Fruit fly (Drosophila melanogaster) whole organism, embryonic: ENCODE measurements around the gene CG31549.

Source experiments
- Awh ChIP-seq: fragments of 200-800 bp; sonication (Bioruptor generic); IDR thresholded peaks from 2 replicates; pipeline ENCODE4, ENCODE4 v1.3.6; 2022; ENCODE audit warnings: missing biosample characterization, missing genetic modification characterization
- Bgb ChIP-seq: fragments of 200-800 bp; sonication (Bioruptor generic); IDR thresholded peaks from 2 replicates; pipeline ENCODE4 v1.3.6; 2022; ENCODE audit warnings: missing biosample characterization, missing genetic modification characterization; ENCODE audit not compliant: partially characterized antibody
- CG10147 ChIP-seq: fragments of 200-800 bp; sonication (Bioruptor generic); optimal IDR thresholded peaks from 2 replicates; lab custom pipeline; 2019; ENCODE audit warnings: missing biosample characterization, mild to moderate bottlenecking, missing genetic modification characterization, moderate library complexity
- CG10321 ChIP-seq: fragments of 200-800 bp; sonication (Bioruptor generic); IDR thresholded peaks from 2 replicates; pipeline ENCODE4 v1.3.6; 2022; ENCODE audit warnings: missing biosample characterization, missing genetic modification characterization
- CG10431 ChIP-seq: fragments of 200-800 bp; sonication (Bioruptor generic); optimal IDR thresholded peaks from 3 replicates; lab custom pipeline; 2018; ENCODE audit warnings: missing biosample characterization, mild to moderate bottlenecking, missing genetic modification characterization
- CG11504 ChIP-seq: fragments of 200-800 bp; sonication (Bioruptor generic); optimal IDR thresholded peaks from 3 replicates; lab custom pipeline; 2019; ENCODE audit warnings: missing biosample characterization, mild to moderate bottlenecking, missing genetic modification characterization, moderate library complexity
- CG11723 ChIP-seq: fragments of 200-800 bp; sonication (Bioruptor generic); optimal IDR thresholded peaks from 2 replicates; lab custom pipeline; 2017; ENCODE audit warnings: missing biosample characterization, mild to moderate bottlenecking, missing genetic modification characterization
- CG12299 ChIP-seq: fragments of 200-800 bp; sonication (Bioruptor generic); optimal IDR thresholded peaks from 2 replicates; lab custom pipeline; 2018; ENCODE audit warnings: missing biosample characterization, mild to moderate bottlenecking, missing genetic modification characterization
- CG1529 ChIP-seq: fragments of 200-800 bp; sonication (Bioruptor generic); optimal IDR thresholded peaks from 3 replicates; lab custom pipeline; 2018; ENCODE audit warnings: missing biosample characterization, missing genetic modification characterization
- CG16813 ChIP-seq: fragments of 200-800 bp; sonication (Bioruptor generic); IDR thresholded peaks from 3 replicates; pipeline ENCODE4 v1.3.6; 2022; ENCODE audit warnings: missing biosample characterization, missing genetic modification characterization; ENCODE audit not compliant: partially characterized antibody
- CG17385 ChIP-seq: fragments of 200-800 bp; sonication (Bioruptor generic); optimal IDR thresholded peaks from 3 replicates; lab custom pipeline; 2018; ENCODE audit warnings: missing biosample characterization, mild to moderate bottlenecking, missing genetic modification characterization
- CG2116 ChIP-seq: fragments of 200-800 bp; sonication (Bioruptor generic); optimal IDR thresholded peaks from 3 replicates; lab custom pipeline; 2018; ENCODE audit warnings: missing biosample characterization, mild to moderate bottlenecking, missing genetic modification characterization
- CG30431 ChIP-seq: fragments of 200-800 bp; sonication (Bioruptor generic); optimal IDR thresholded peaks from 2 replicates; lab custom pipeline; 2017; ENCODE audit warnings: missing biosample characterization, missing genetic modification characterization
- CG31441 ChIP-seq: fragments of 200-800 bp; sonication (Bioruptor generic); IDR thresholded peaks from 2 replicates; pipeline ENCODE4 v1.3.6; 2022; ENCODE audit warnings: missing biosample characterization, missing genetic modification characterization
- CG4820 ChIP-seq: fragments of 200-800 bp; sonication (Bioruptor generic); optimal IDR thresholded peaks from 3 replicates; lab custom pipeline; 2016; ENCODE audit warnings: missing biosample characterization, missing genetic modification characterization
- CG6272 ChIP-seq: fragments of 200-800 bp; sonication (Bioruptor generic); IDR thresholded peaks from 2 replicates; pipeline ENCODE4 v1.3.6; 2022; ENCODE audit warnings: missing biosample characterization, missing genetic modification characterization
- CG6654 ChIP-seq: fragments of 200-800 bp; sonication (Bioruptor generic); optimal IDR thresholded peaks from 2 replicates; lab custom pipeline; 2017; ENCODE audit warnings: missing biosample characterization, mild to moderate bottlenecking, missing genetic modification characterization
- CG8924 ChIP-seq: fragments of 200-800 bp; optimal IDR thresholded peaks from 3 replicates; lab custom pipeline; 2019; ENCODE audit warnings: missing biosample characterization, mild to moderate bottlenecking, missing genetic modification characterization, moderate library complexity
- CG9797 ChIP-seq: fragments of 200-800 bp; sonication (Bioruptor generic); optimal IDR thresholded peaks from 3 replicates; lab custom pipeline; 2018; ENCODE audit warnings: missing biosample characterization, mild to moderate bottlenecking, missing genetic modification characterization
- Deaf1 ChIP-seq: fragments of 200-800 bp; optimal IDR thresholded peaks from 3 replicates; lab custom pipeline; 2019; ENCODE audit warnings: missing biosample characterization, mild to moderate bottlenecking, missing genetic modification characterization, moderate library complexity
- Dfd ChIP-seq, 2 experiments: fragments of >200 bp; optimal IDR thresholded peaks; 2 replicates each; lab custom pipeline; 2017; ENCODE audit warnings: missing biosample characterization in 2 of 2, missing genetic modification characterization in 2 of 2
- Dip3 ChIP-seq: fragments of 200-800 bp; sonication (Bioruptor generic); optimal IDR thresholded peaks from 3 replicates; lab custom pipeline; 2016; ENCODE audit warnings: missing biosample characterization, missing genetic modification characterization
- Ets65A ChIP-seq: fragments of 200-800 bp; sonication (Bioruptor generic); peaks from one replicate; lab custom pipeline; 2016; ENCODE audit warnings: missing biosample characterization, missing genetic modification characterization
- HHEX ChIP-seq: fragments of 200-800 bp; sonication (Bioruptor generic); optimal IDR thresholded peaks from 3 replicates; lab custom pipeline; 2017; ENCODE audit warnings: missing biosample characterization, mild to moderate bottlenecking, missing genetic modification characterization, missing genetic modification reagents
- Hr51 ChIP-seq, 2 experiments: fragments of 200-800 bp; sonication (Bioruptor generic); optimal IDR thresholded peaks; 2 replicates in 1 of 2; 3 replicates in 1 of 2; lab custom pipeline; 2016 to 2018; ENCODE audit warnings: missing biosample characterization in 2 of 2, missing genetic modification characterization in 2 of 2, mild to moderate bottlenecking in 1 of 2, moderate library complexity in 1 of 2
- Mad ChIP-seq: fragments of 200-800 bp; sonication (Bioruptor generic); optimal IDR thresholded peaks from 2 replicates; lab custom pipeline; 2016; ENCODE audit warnings: missing biosample characterization, missing genetic modification characterization
- NC2β ChIP-seq: fragments of 200-800 bp; sonication (Bioruptor generic); optimal IDR thresholded peaks from 2 replicates; lab custom pipeline; 2016; ENCODE audit warnings: missing biosample characterization, missing genetic modification characterization
- NfI ChIP-seq: fragments of 200-800 bp; sonication (Bioruptor generic); optimal IDR thresholded peaks from 3 replicates; lab custom pipeline; 2018; ENCODE audit warnings: missing biosample characterization, mild to moderate bottlenecking, missing genetic modification characterization, moderate library complexity
- Poxn ChIP-seq: fragments of 200-800 bp; sonication (Bioruptor generic); IDR thresholded peaks from 2 replicates; pipeline ENCODE4 v1.3.6; 2022; ENCODE audit warnings: missing biosample characterization, missing genetic modification characterization
- Six4 ChIP-seq: fragments of 200-800 bp; sonication (Bioruptor generic); optimal IDR thresholded peaks from 2 replicates; lab custom pipeline; 2016; ENCODE audit warnings: missing biosample characterization, missing genetic modification characterization
- Spps ChIP-seq: fragments of 200-800 bp; sonication (Bioruptor generic); optimal IDR thresholded peaks from 2 replicates; lab custom pipeline; 2018; ENCODE audit warnings: missing biosample characterization, mild to moderate bottlenecking, missing genetic modification characterization
- Sry-δ ChIP-seq: fragments of 200-800 bp; sonication (Bioruptor generic); optimal IDR thresholded peaks from 2 replicates; lab custom pipeline; 2016; ENCODE audit warnings: missing biosample characterization, missing genetic modification characterization
- dysf ChIP-seq: fragments of 200-800 bp; sonication (Bioruptor generic); IDR thresholded peaks from 3 replicates; pipeline ENCODE4 v1.3.6; 2022; ENCODE audit warnings: missing biosample characterization, missing genetic modification characterization
- gsb-n ChIP-seq: fragments of 200-800 bp; sonication (Bioruptor generic); optimal IDR thresholded peaks from 3 replicates; lab custom pipeline; 2018; ENCODE audit warnings: missing biosample characterization, mild to moderate bottlenecking, missing genetic modification characterization
- insv ChIP-seq, 2 experiments: fragments of 200-800 bp; sonication (Bioruptor generic); optimal IDR thresholded peaks; 3 replicates each; lab custom pipeline; 2016 to 2018; ENCODE audit warnings: missing biosample characterization in 2 of 2, missing genetic modification characterization in 2 of 2
- lbe ChIP-seq: fragments of 200-800 bp; sonication (Bioruptor generic); optimal IDR thresholded peaks from 2 replicates; lab custom pipeline; 2016; ENCODE audit warnings: missing biosample characterization, mild to moderate bottlenecking, missing genetic modification characterization
- lilli ChIP-seq: fragments of 200-800 bp; sonication (Bioruptor generic); optimal IDR thresholded peaks from 3 replicates; lab custom pipeline; 2016; ENCODE audit warnings: missing biosample characterization, missing genetic modification characterization
- lmd ChIP-seq: fragments of 200-800 bp; sonication (Bioruptor generic); IDR thresholded peaks from 2 replicates; pipeline ENCODE4 v1.3.6; 2022; ENCODE audit warnings: missing biosample characterization, missing genetic modification characterization
- nau ChIP-seq: fragments of 200-800 bp; sonication (Bioruptor generic); optimal IDR thresholded peaks from 3 replicates; lab custom pipeline; 2017; ENCODE audit warnings: missing biosample characterization, mild to moderate bottlenecking, missing genetic modification characterization, missing genetic modification reagents
- nerfin-1 ChIP-seq: fragments of 200-800 bp; sonication (Bioruptor generic); optimal IDR thresholded peaks from 3 replicates; lab custom pipeline; 2019; ENCODE audit warnings: missing biosample characterization, mild to moderate bottlenecking, missing genetic modification characterization, moderate library complexity
- nerfin-2 ChIP-seq: fragments of 200-800 bp; sonication (Bioruptor generic); IDR thresholded peaks from 2 replicates; pipeline ENCODE4 v1.3.6; 2022; ENCODE audit warnings: missing biosample characterization, missing genetic modification characterization; ENCODE audit not compliant: partially characterized antibody
- pb ChIP-seq: fragments of 200-800 bp; sonication (Bioruptor generic); optimal IDR thresholded peaks from 3 replicates; lab custom pipeline; 2016; ENCODE audit warnings: missing biosample characterization, missing genetic modification characterization
- peb ChIP-seq: fragments of 200-800 bp; sonication (Bioruptor generic); IDR thresholded peaks from 2 replicates; pipeline ENCODE4 v1.3.6; 2022; ENCODE audit warnings: missing biosample characterization, missing genetic modification characterization
- pros ChIP-seq: fragments of 200-800 bp; sonication (Bioruptor generic); optimal IDR thresholded peaks from 3 replicates; lab custom pipeline; 2019; ENCODE audit warnings: missing biosample characterization, mild to moderate bottlenecking, missing genetic modification characterization, moderate library complexity
- repo ChIP-seq: fragments of 200-800 bp; sonication (Bioruptor generic); optimal IDR thresholded peaks from 2 replicates; lab custom pipeline; 2016; ENCODE audit warnings: missing biosample characterization, missing genetic modification characterization
- sc ChIP-seq, 3 experiments: fragments of >200 bp in 2 of 3; fragments of 200-800 bp in 1 of 3; sonication (Bioruptor generic) in 1 of 3; optimal IDR thresholded peaks; 2 replicates in 2 of 3; 3 replicates in 1 of 3; lab custom pipeline; 2017; ENCODE audit warnings: mild to moderate bottlenecking in 1 of 3, missing biosample characterization in 1 of 3, missing genetic modification characterization in 1 of 3, missing genetic modification reagents in 1 of 3
- scrt ChIP-seq: fragments of 200-800 bp; sonication (Bioruptor generic); optimal IDR thresholded peaks from 2 replicates; lab custom pipeline; 2018; ENCODE audit warnings: missing biosample characterization, mild to moderate bottlenecking, missing genetic modification characterization, moderate library complexity
- sens-2 ChIP-seq: fragments of 200-800 bp; sonication (Bioruptor generic); IDR thresholded peaks from 2 replicates; pipeline ENCODE4 v1.3.6; 2022; ENCODE audit warnings: missing biosample characterization, missing genetic modification characterization
- wek ChIP-seq: fragments of 200-800 bp; sonication (Bioruptor generic); optimal IDR thresholded peaks from 3 replicates; lab custom pipeline; 2018; ENCODE audit warnings: missing biosample characterization, mild to moderate bottlenecking, missing genetic modification characterization, moderate library complexity
- zfh1 ChIP-seq: fragments of 200-800 bp; sonication (Bioruptor generic); IDR thresholded peaks from 3 replicates; pipeline ENCODE4 v1.3.6; 2022; ENCODE audit warnings: missing biosample characterization, missing genetic modification characterization

The CG31549 gene

DNA sequence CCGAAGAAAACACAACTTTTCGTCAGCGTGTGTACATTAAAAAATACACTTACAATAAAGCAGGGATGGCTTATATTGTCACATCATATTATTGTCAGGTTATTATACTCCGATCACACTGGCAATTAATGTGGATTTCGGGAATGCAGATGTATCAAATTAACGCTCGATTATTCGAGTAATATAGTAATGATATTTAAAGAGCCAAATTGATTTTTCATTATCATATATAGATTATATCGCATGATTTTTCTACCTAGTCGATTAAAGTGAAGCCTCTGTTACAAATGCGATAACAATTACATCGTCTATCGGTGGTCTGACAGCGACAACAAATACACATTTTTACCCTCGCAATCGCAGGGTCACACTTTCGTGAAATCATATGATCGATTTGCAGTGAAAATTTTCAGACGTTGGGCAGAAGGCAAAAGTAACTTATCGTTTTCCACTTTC, 40.6 kb upstream of the CG31549 start, which contains the start of the genes noi and Vha26 (continued):
- TF ChIP-seq CG4820 (no peak), CG30431 (GFP tag; lab: Kevin White, UChicago) (no peak), Hr51 (GFP tag; optimal IDR thresholded peaks at IDR 0.05; lab: Kevin White, UChicago) (peak in 1 of 2 experiments; percentile 48), Dfd (GFP tag; optimal IDR thresholded peaks at IDR 0.05; lab: Kevin White, UChicago) (peak in 1 of 2 experiments; percentile 90), HHEX (GFP tag; lab: Kevin White, UChicago) (no peak), scrt (GFP tag; lab: Kevin White, UChicago) (no peak), Ets65A (GFP tag; lab: Kevin White, UChicago) (peak; percentile 93), CG12299 (tag; lab: Kevin White, UChicago) (no peak), Dip3 (GFP tag; lab: Kevin White, UChicago) (peak; percentile 29), Awh (GFP tag; lab: Robert Waterston, UW) (no peak), nau (GFP tag; lab: Kevin White, UChicago) (no peak), NfI (GFP tag; lab: Kevin White, UChicago) (peak; percentile 44), CG11723 (no peak), dysf (GFP tag; lab: Robert Waterston, UW) (0 out of 3 replicates have a peak, but pooled peaks have one; percentile 35), gsb-n (tag; lab: Kevin White, UChicago) (no peak), nerfin-1 (tag; lab: Kevin White, UChicago) (peak; percentile 15), Mad (GFP tag; lab: Kevin White, UChicago) (peak; percentile 13), CG16813 (GFP tag; lab: Robert Waterston, UW) (peak; percentile 73), wek (GFP tag; lab: Kevin White, UChicago) (no peak), Sry-δ (GFP tag; lab: Kevin White, UChicago) (peak; percentile 74), Spps (tag; lab: Kevin White, UChicago) (peak; percentile 12), pros (GFP tag; lab: Kevin White, UChicago) (no peak), CG8924 (tag; lab: Kevin White, UChicago) (no peak), CG10147 (GFP tag; lab: Kevin White, UChicago) (no peak), lbe (GFP tag; lab: Kevin White, UChicago) (no peak), CG6272 (GFP tag; lab: Robert Waterston, UW) (no peak), CG10321 (GFP tag; lab: Robert Waterston, UW) (no peak), nerfin-2 (peak; percentile 30; the same call in 1 of the 2 replicates), sc (optimal IDR thresholded peaks at IDR 0.05; lab: Kevin White, UChicago) (no peak), sc (GFP tag; optimal IDR thresholded peaks at IDR 0.05; lab: Kevin White, UChicago) (no peak), peb (no peak), repo (GFP tag; lab: Kevin White, UChicago) (no peak), CG2116 (GFP tag; lab: Kevin White, UChicago) (peak; percentile 76), CG6654 (GFP tag; lab: Kevin White, UChicago) (no peak), Poxn (no peak), NC2β (GFP tag; lab: Kevin White, UChicago) (no peak), CG1529 (GFP tag; lab: Kevin White, UChicago) (no peak), CG17385 (no peak), Deaf1 (peak; percentile 19), lilli (GFP tag; lab: Kevin White, UChicago) (peak; percentile 54), CG10431 (GFP tag; lab: Kevin White, UChicago) (no peak), insv (GFP tag; optimal IDR thresholded peaks at IDR 0.05; lab: Kevin White, UChicago) (no peak), lmd (no peak), zfh1 (no peak; the same call in 2 of the 3 replicates), CG31441 (no peak; the same call in 1 of the 2 replicates), sens-2 (no peak), Six4 (no peak), pb (GFP tag; lab: Kevin White, UChicago) (no peak), CG9797 (GFP tag; lab: Kevin White, UChicago) (peak; percentile 86), Bgb (GFP tag; lab: Robert Waterston, UW) (peak; percentile 63), CG11504 (no peak)
